Fruit fly (Drosophila melanogaster) whole organism, wandering third instar larva: Measurements from ENCODE around the gene GramD1B.
A peak's percentile ranks its signal among the peaks of the same experiment; 100 is the strongest.

Source experiments
- Abd-B ChIP-seq: fragments of >200 bp; optimal IDR thresholded peaks from 2 replicates; lab custom pipeline; 2017; ENCODE audit warnings: missing biosample characterization, missing genetic modification characterization
- CG32264 ChIP-seq: fragments of 200-800 bp; sonication (Bioruptor generic); optimal IDR thresholded peaks from 2 replicates; lab custom pipeline; 2016; ENCODE audit warnings: missing biosample characterization, missing genetic modification characterization
- CG9705 ChIP-seq: fragments of 200-800 bp; sonication (Bioruptor generic); optimal IDR thresholded peaks from 2 replicates; lab custom pipeline; 2018; ENCODE audit warnings: missing biosample characterization, mild to moderate bottlenecking, missing genetic modification characterization
- CrebA ChIP-seq: fragments of 200-800 bp; sonication (Bioruptor generic); optimal IDR thresholded peaks from 2 replicates; lab custom pipeline; 2016; ENCODE audit warnings: missing biosample characterization, mild to moderate bottlenecking, missing genetic modification characterization, borderline replicate concordance
- Dfd ChIP-seq: fragments of >200 bp; optimal IDR thresholded peaks from 2 replicates; lab custom pipeline; 2017; ENCODE audit warnings: missing biosample characterization, missing genetic modification characterization
- Dif ChIP-seq: fragments of 200-275, 200-300 bp; sonication (Bioruptor generic); optimal IDR thresholded peaks from 2 replicates; lab custom pipeline; 2018; ENCODE audit warnings: missing biosample characterization, missing genetic modification characterization; ENCODE audit not compliant: partially characterized antibody
- GATAd ChIP-seq: sonication (Bioruptor generic); optimal IDR thresholded peaks from 2 replicates; lab custom pipeline; 2016; ENCODE audit warnings: missing biosample characterization, missing genetic modification characterization
- HLH106 ChIP-seq: fragments of 200-800 bp; optimal IDR thresholded peaks from 3 replicates; lab custom pipeline; 2019; ENCODE audit warnings: missing biosample characterization, mild to moderate bottlenecking, missing genetic modification characterization, moderate library complexity
- Hnf4 ChIP-seq: fragments of 200-800 bp; sonication (Bioruptor generic); optimal IDR thresholded peaks from 2 replicates; lab custom pipeline; 2016; ENCODE audit warnings: missing biosample characterization, mild to moderate bottlenecking, missing genetic modification characterization
- Hr78 ChIP-seq: fragments of >200 bp; optimal IDR thresholded peaks from 2 replicates; lab custom pipeline; 2017; ENCODE audit warnings: missing biosample characterization, missing genetic modification characterization
- Hr83 ChIP-seq: fragments of 200-300 bp; sonication (Bioruptor generic); optimal IDR thresholded peaks from 2 replicates; lab custom pipeline; 2016; ENCODE audit warnings: missing biosample characterization, mild to moderate bottlenecking, missing genetic modification characterization, moderate library complexity; ENCODE audit not compliant: poor library complexity, severe bottlenecking
- Jra ChIP-seq: sonication (Bioruptor generic); optimal IDR thresholded peaks from 2 replicates; lab custom pipeline; 2016; ENCODE audit warnings: missing biosample characterization, missing genetic modification characterization
- Mio ChIP-seq: sonication (Bioruptor generic); optimal IDR thresholded peaks from 2 replicates; lab custom pipeline; 2016; ENCODE audit warnings: missing biosample characterization, missing genetic modification characterization
- Myc ChIP-seq: fragments of >200 bp; optimal IDR thresholded peaks from 2 replicates; lab custom pipeline; 2017
- N ChIP-seq: fragments of >200 bp; optimal IDR thresholded peaks from 2 replicates; lab custom pipeline; 2018; ENCODE audit warnings: missing biosample characterization, missing external identifiers, missing genetic modification characterization
- OdsH ChIP-seq: fragments of 200-800 bp; sonication (Bioruptor generic); optimal IDR thresholded peaks from 2 replicates; lab custom pipeline; 2016; ENCODE audit warnings: missing biosample characterization, mild to moderate bottlenecking, missing genetic modification characterization
- Rel ChIP-seq, 2 experiments: fragments of 200-800 bp; sonication (Bioruptor generic) in 1 of 2; optimal IDR thresholded peaks; 2 replicates in 1 of 2; 3 replicates in 1 of 2; lab custom pipeline; 2016 to 2019; ENCODE audit warnings: mild to moderate bottlenecking in 2 of 2, missing biosample characterization in 2 of 2, missing genetic modification characterization in 2 of 2, moderate library complexity in 1 of 2
- Sp1 ChIP-seq: fragments of 200-800 bp; sonication (Bioruptor generic); optimal IDR thresholded peaks from 3 replicates; lab custom pipeline; 2019; ENCODE audit warnings: missing biosample characterization, mild to moderate bottlenecking, missing genetic modification characterization, moderate library complexity
- Vsx2 ChIP-seq: fragments of 200-300, 225-300 bp; sonication (Bioruptor generic); optimal IDR thresholded peaks from 2 replicates; lab custom pipeline; 2018; ENCODE audit warnings: missing biosample characterization, missing genetic modification characterization; ENCODE audit not compliant: partially characterized antibody
- br ChIP-seq: fragments of 200-800 bp; sonication (Bioruptor generic); optimal IDR thresholded peaks from 2 replicates; lab custom pipeline; 2016; ENCODE audit warnings: missing biosample characterization, missing genetic modification characterization
- brk ChIP-seq: fragments of 200-800 bp; sonication (Bioruptor generic); optimal IDR thresholded peaks from 2 replicates; lab custom pipeline; 2016; ENCODE audit warnings: missing biosample characterization, mild to moderate bottlenecking, missing genetic modification characterization
- dl ChIP-seq, 2 experiments: fragments of 175-275, 200-275 bp in 1 of 2; fragments of 200-275 bp in 1 of 2; sonication (Bioruptor generic); optimal IDR thresholded peaks; lab custom pipeline; 2018; ENCODE audit warnings: mild to moderate bottlenecking in 2 of 2, missing biosample characterization in 2 of 2, missing genetic modification characterization in 2 of 2, moderate library complexity in 2 of 2; ENCODE audit not compliant: partially characterized antibody in 2 of 2, insufficient read depth in 1 of 2
- dmrt93B ChIP-seq: fragments of 200-800 bp; sonication (Bioruptor generic); optimal IDR thresholded peaks from 2 replicates; lab custom pipeline; 2018; ENCODE audit warnings: missing biosample characterization, mild to moderate bottlenecking, missing genetic modification characterization
- dsf ChIP-seq: sonication (Bioruptor generic); optimal IDR thresholded peaks from 2 replicates; lab custom pipeline; 2016; ENCODE audit warnings: missing biosample characterization, missing genetic modification characterization, borderline replicate concordance
- ey ChIP-seq: fragments of 200-800 bp; sonication (Bioruptor generic); optimal IDR thresholded peaks from 2 replicates; lab custom pipeline; 2016; ENCODE audit warnings: missing biosample characterization, missing genetic modification characterization
- foxo ChIP-seq, 2 experiments: fragments of 200-800 bp; sonication (Bioruptor generic); optimal IDR thresholded peaks; 2 replicates in 1 of 2; 3 replicates in 1 of 2; lab custom pipeline; 2016 to 2017; ENCODE audit warnings: missing biosample characterization in 2 of 2, missing genetic modification characterization in 2 of 2
- fru ChIP-seq: fragments of 200-800 bp; sonication (Bioruptor generic); optimal IDR thresholded peaks from 3 replicates; lab custom pipeline; 2016; ENCODE audit warnings: missing biosample characterization, mild to moderate bottlenecking, missing genetic modification characterization
- h ChIP-seq: fragments of 200-800 bp; sonication (Bioruptor generic); optimal IDR thresholded peaks from 3 replicates; lab custom pipeline; 2016; ENCODE audit warnings: missing biosample characterization, mild to moderate bottlenecking, missing genetic modification characterization
- jim ChIP-seq: fragments of 175-275, 200-325 bp; sonication (Bioruptor generic); optimal IDR thresholded peaks from 2 replicates; lab custom pipeline; 2016; ENCODE audit warnings: missing biosample characterization, mild to moderate bottlenecking, missing genetic modification characterization
- lola ChIP-seq: fragments of >200 bp; optimal IDR thresholded peaks from 2 replicates; lab custom pipeline; 2017; ENCODE audit warnings: missing biosample characterization, missing genetic modification characterization
- pan ChIP-seq: fragments of >200 bp; optimal IDR thresholded peaks from 2 replicates; lab custom pipeline; 2017
- psq ChIP-seq: fragments of 200-800 bp; sonication (Bioruptor generic); optimal IDR thresholded peaks from 3 replicates; lab custom pipeline; 2017; ENCODE audit warnings: missing biosample characterization, mild to moderate bottlenecking, missing genetic modification characterization, moderate library complexity
- rgr ChIP-seq: fragments of 200-800 bp; sonication (Bioruptor generic); optimal IDR thresholded peaks from 3 replicates; lab custom pipeline; 2016; ENCODE audit warnings: missing biosample characterization, mild to moderate bottlenecking, missing genetic modification characterization
- sage ChIP-seq: fragments of 200-800 bp; sonication (Bioruptor generic); optimal IDR thresholded peaks from 2 replicates; lab custom pipeline; 2016; ENCODE audit warnings: missing biosample characterization, mild to moderate bottlenecking, missing genetic modification characterization
- sv ChIP-seq: fragments of 200-800 bp; sonication (Bioruptor generic); optimal IDR thresholded peaks from 3 replicates; lab custom pipeline; 2016; ENCODE audit warnings: missing biosample characterization, missing genetic modification characterization
- tai ChIP-seq: sonication (Bioruptor generic); optimal IDR thresholded peaks from 2 replicates; lab custom pipeline; 2016; ENCODE audit warnings: missing biosample characterization, missing genetic modification characterization
- usp ChIP-seq: fragments of >200 bp; optimal IDR thresholded peaks from 2 replicates; lab custom pipeline; 2017; ENCODE audit warnings: missing biosample characterization, missing genetic modification characterization
- woc ChIP-seq: sonication (Bioruptor generic); optimal IDR thresholded peaks from 2 replicates; lab custom pipeline; 2016; ENCODE audit warnings: missing biosample characterization, mild to moderate bottlenecking, missing genetic modification characterization

The GramD1B gene

DNA sequence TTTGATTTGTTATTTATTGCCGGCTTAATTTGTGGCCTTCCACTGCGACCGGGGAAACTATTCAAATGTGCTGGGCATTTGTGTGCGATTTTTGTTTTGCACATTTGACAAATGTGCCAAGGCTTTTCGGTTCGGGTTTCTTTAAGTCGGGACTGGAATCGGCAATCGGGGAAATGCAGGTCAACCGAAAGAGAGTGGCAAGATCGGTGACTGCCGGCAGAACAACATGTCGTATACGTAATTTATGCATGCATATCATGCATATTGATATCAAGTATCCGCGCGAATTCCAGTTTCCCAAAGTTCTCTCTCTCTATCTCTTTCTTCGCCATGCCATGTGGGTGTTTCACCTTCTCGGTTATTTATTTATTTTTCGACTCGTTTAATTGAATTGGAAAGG lies 30.8 kb downstream of the GramD1B start:
- TF ChIP-seq foxo (GFP tag; optimal IDR thresholded peaks at IDR 0.05; lab: Kevin White, UChicago) (no peak), usp (GFP tag; lab: Kevin White, UChicago) (no peak), Jra (GFP tag; lab: Kevin White, UChicago) (no peak), Hr83 (GFP tag; lab: Kevin White, UChicago) (no peak), dsf (no peak), brk (GFP tag; lab: Kevin White, UChicago) (no peak), ey (no peak), Hnf4 (GFP tag; lab: Kevin White, UChicago) (no peak), Dfd (GFP tag; lab: Kevin White, UChicago) (no peak), CG32264 (no peak), Dif (GFP tag; lab: Kevin White, UChicago) (no peak), tai (GFP tag; lab: Kevin White, UChicago) (no peak)

dm6 chr2L:3341231-3341935 lies 31.8 kb downstream of the GramD1B start:
- TF ChIP-seq Hr83 (GFP tag; lab: Kevin White, UChicago) (no peak), br (peak; percentile 69), pan (no peak), HLH106 (peak; percentile 81), Sp1 (GFP tag; lab: Kevin White, UChicago) (peak; percentile 90), psq (GFP tag; lab: Kevin White, UChicago) (peak; percentile 83), GATAd (GFP tag; lab: Kevin White, UChicago) (peak; percentile 24), lola (no peak), h (GFP tag; lab: Kevin White, UChicago) (peak; percentile 38), usp (GFP tag; lab: Kevin White, UChicago) (no peak), CG9705 (GFP tag; lab: Kevin White, UChicago) (no peak), Hr78 (GFP tag; lab: Kevin White, UChicago) (no peak), Rel (GFP tag; optimal IDR thresholded peaks at IDR 0.05; lab: Kevin White, UChicago) (no peak), Rel (tag; optimal IDR thresholded peaks at IDR 0.05; lab: Kevin White, UChicago) (peak; percentile 52), Dfd (GFP tag; lab: Kevin White, UChicago) (peak; percentile 44), dl (GFP tag; optimal IDR thresholded peaks at IDR 0.05; lab: Kevin White, UChicago; ENCODE audit: insufficient read depth in 1 of 2, partially characterized antibody in 2 of 2) (no peak), Hnf4 (GFP tag; lab: Kevin White, UChicago) (peak; percentile 77), dsf (peak; percentile 20), ey (peak; percentile 3), rgr (GFP tag; lab: Kevin White, UChicago) (peak; percentile 60), Myc (no peak), CrebA (no peak), Dif (GFP tag; lab: Kevin White, UChicago) (no peak), Mio (GFP tag; lab: Kevin White, UChicago) (no peak), Vsx2 (GFP tag; lab: Kevin White, UChicago) (no peak), fru (GFP tag; lab: Kevin White, UChicago) (peak; percentile 73), dmrt93B (GFP tag; lab: Kevin White, UChicago) (peak; percentile 60), Abd-B (GFP tag; lab: Kevin White, UChicago) (no peak), N (peak; percentile 25), brk (GFP tag; lab: Kevin White, UChicago) (peak; percentile 9), foxo (GFP tag; optimal IDR thresholded peaks at IDR 0.05; lab: Kevin White, UChicago) (peak in 1 of 2 experiments; percentile 71), sage (GFP tag; lab: Kevin White, UChicago) (peak; percentile 52), woc (GFP tag; lab: Kevin White, UChicago) (peak; percentile 16), CG32264 (no peak), OdsH (GFP tag; lab: Kevin White, UChicago) (peak; percentile 85), tai (GFP tag; lab: Kevin White, UChicago) (peak; percentile 54), sv (GFP tag; lab: Kevin White, UChicago) (no peak), jim (no peak), Jra (GFP tag; lab: Kevin White, UChicago) (peak; percentile 34)
